Fruit fly (Drosophila melanogaster): ENCODE measurements around the gene CG12375.
A peak's percentile ranks its signal among the peaks of the same experiment; 100 is the strongest.

CG12375 gene

DNA sequence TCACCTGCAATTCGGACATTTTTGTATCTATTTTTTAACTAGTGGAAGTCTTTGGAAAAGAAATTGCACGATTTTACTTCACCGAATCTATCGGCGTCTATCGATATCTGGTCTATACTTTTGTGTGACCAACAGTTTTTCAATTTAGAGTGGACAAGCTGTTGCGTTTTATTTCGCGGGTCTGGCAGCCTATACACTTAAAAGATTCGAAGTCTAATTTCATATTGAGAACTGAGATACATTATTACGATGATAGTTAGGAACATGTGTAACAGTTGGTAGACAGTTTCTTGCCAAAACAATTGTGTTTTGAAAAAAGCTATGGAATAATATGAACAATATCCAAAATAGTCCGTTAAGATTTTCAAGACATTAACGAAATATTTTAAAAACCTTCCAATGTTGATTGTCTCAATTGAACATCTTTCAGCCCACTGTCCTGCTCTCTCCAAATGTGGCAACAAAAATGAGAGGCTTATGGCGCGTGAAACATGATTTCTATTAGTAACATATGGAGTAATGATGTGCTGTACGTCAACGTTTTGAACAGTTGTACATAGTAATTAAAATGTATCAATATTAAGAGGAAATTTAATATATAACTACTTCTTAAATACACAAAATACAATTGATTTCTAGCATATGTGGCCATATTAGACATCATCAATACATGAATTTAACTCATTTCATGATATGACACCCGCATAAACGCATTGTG is 35.8 kb upstream of the CG12375 start, which contains the start of gene Acbp1 (continued):
- TF ChIP-seq fu2 (GFP tag; optimal IDR thresholded peaks at IDR 0.05) (peak; percentile 96), so (GFP tag; IDR thresholded peaks at IDR 0.05) (peak; percentile 94), HLHmδ (GFP tag; optimal IDR thresholded peaks at IDR 0.05) (no peak), sc (optimal IDR thresholded peaks at IDR 0.05) (no peak), sc (GFP tag; optimal IDR thresholded peaks at IDR 0.05) (peak; percentile 91), Eip74EF (GFP tag; optimal IDR thresholded peaks at IDR 0.05) (peak in 1 of 2 experiments; percentile 99), cato (GFP tag; optimal IDR thresholded peaks at IDR 0.05; ENCODE audit: borderline replicate concordance) (peak; percentile 86), slou (GFP tag; optimal IDR thresholded peaks at IDR 0.05) (peak; percentile 74), Abd-B (GFP tag; optimal IDR thresholded peaks at IDR 0.05) (peak; percentile 91), CG8089 (GFP tag; optimal IDR thresholded peaks at IDR 0.05) (peak; percentile 92), CG10267 (tag; optimal IDR thresholded peaks at IDR 0.05) (peak; percentile 98), hb (GFP tag; IDR thresholded peaks at IDR 0.05; ENCODE audit: partially characterized antibody) (peak; percentile 62; the same call in 1 of the 3 replicates), ken (GFP tag; IDR thresholded peaks at IDR 0.05) (peak; percentile 90), Ets97D (GFP tag; optimal IDR thresholded peaks at IDR 0.05) (peak; percentile 91), CG8765 (GFP tag; IDR thresholded peaks at IDR 0.05) (no peak; the same call in 1 of the 2 replicates), CG18011 (GFP tag; optimal IDR thresholded peaks at IDR 0.05) (peak; percentile 78), E2f1 (GFP tag; IDR thresholded peaks at IDR 0.05) (peak; percentile 83), Usf (GFP tag; optimal IDR thresholded peaks at IDR 0.05) (peak; percentile 86), CG2678 (tag; optimal IDR thresholded peaks at IDR 0.05) (peak; percentile 99), CG8924 (tag; optimal IDR thresholded peaks at IDR 0.05) (peak; percentile 99), CG12769 (tag; optimal IDR thresholded peaks at IDR 0.05) (peak; percentile 97), CG12659 (GFP tag; optimal IDR thresholded peaks at IDR 0.05) (peak; percentile 97), NC2α (GFP tag; optimal IDR thresholded peaks at IDR 0.05) (peak; percentile 87), CG7271 (tag; optimal IDR thresholded peaks at IDR 0.05) (peak; percentile 89), gro (GFP tag; optimal IDR thresholded peaks at IDR 0.05) (peak; percentile 94), sens (GFP tag) (peak; percentile 99), mirr (GFP tag; optimal IDR thresholded peaks at IDR 0.05) (peak; percentile 97), pnt (GFP tag; optimal IDR thresholded peaks at IDR 0.05) (peak; percentile 95), trem (tag; optimal IDR thresholded peaks at IDR 0.05) (peak; percentile 95), Gsc (GFP tag; IDR thresholded peaks at IDR 0.05) (no peak), wor (GFP tag; IDR thresholded peaks at IDR 0.05) (peak; percentile 68), usp (GFP tag; optimal IDR thresholded peaks at IDR 0.05) (no peak), Bteb2 (GFP tag; optimal IDR thresholded peaks at IDR 0.05) (peak; percentile 92), trh (GFP tag; optimal IDR thresholded peaks at IDR 0.05) (peak; percentile 83), tx (GFP tag; optimal IDR thresholded peaks at IDR 0.05) (peak; percentile 97), CG10274 (GFP tag; optimal IDR thresholded peaks at IDR 0.05) (peak; percentile 83), Dek (tag; optimal IDR thresholded peaks at IDR 0.05) (peak; percentile 94), CG3847 (GFP tag; IDR thresholded peaks at IDR 0.05) (peak; percentile 95), Ravus (GFP tag; IDR thresholded peaks at IDR 0.05) (peak; percentile 4; the same call in 1 of the 2 replicates), tin (GFP tag; optimal IDR thresholded peaks at IDR 0.05) (peak; percentile 91), CG6654 (GFP tag; optimal IDR thresholded peaks at IDR 0.05) (peak; percentile 82), sens-2 (GFP tag; IDR thresholded peaks at IDR 0.05) (peak; percentile 89), CG7839 (tag; optimal IDR thresholded peaks at IDR 0.05) (peak; percentile 97), CG15011 (GFP tag; optimal IDR thresholded peaks at IDR 0.05) (peak; percentile 97)
